Fruit fly (Drosophila melanogaster) whole organism, wandering third instar larva: ENCODE measurements around the gene Trim9.

Experiments
- CG32264 ChIP-seq: fragments of 200-800 bp; sonication (Bioruptor generic); optimal IDR thresholded peaks from 2 replicates; lab custom pipeline; 2016; ENCODE audit warnings: missing biosample characterization, missing genetic modification characterization
- CG9705 ChIP-seq: fragments of 200-800 bp; sonication (Bioruptor generic); optimal IDR thresholded peaks from 2 replicates; lab custom pipeline; 2018; ENCODE audit warnings: missing biosample characterization, mild to moderate bottlenecking, missing genetic modification characterization
- CrebA ChIP-seq: fragments of 200-800 bp; sonication (Bioruptor generic); optimal IDR thresholded peaks from 2 replicates; lab custom pipeline; 2016; ENCODE audit warnings: missing biosample characterization, mild to moderate bottlenecking, missing genetic modification characterization, borderline replicate concordance
- Dfd ChIP-seq: fragments of >200 bp; optimal IDR thresholded peaks from 2 replicates; lab custom pipeline; 2017; ENCODE audit warnings: missing biosample characterization, missing genetic modification characterization
- HLH106 ChIP-seq: fragments of 200-800 bp; optimal IDR thresholded peaks from 3 replicates; lab custom pipeline; 2019; ENCODE audit warnings: missing biosample characterization, mild to moderate bottlenecking, missing genetic modification characterization, moderate library complexity
- Hnf4 ChIP-seq: fragments of 200-800 bp; sonication (Bioruptor generic); optimal IDR thresholded peaks from 2 replicates; lab custom pipeline; 2016; ENCODE audit warnings: missing biosample characterization, mild to moderate bottlenecking, missing genetic modification characterization
- Hr78 ChIP-seq: fragments of >200 bp; optimal IDR thresholded peaks from 2 replicates; lab custom pipeline; 2017; ENCODE audit warnings: missing biosample characterization, missing genetic modification characterization
- Hr83 ChIP-seq: fragments of 200-300 bp; sonication (Bioruptor generic); optimal IDR thresholded peaks from 2 replicates; lab custom pipeline; 2016; ENCODE audit warnings: missing biosample characterization, mild to moderate bottlenecking, missing genetic modification characterization, moderate library complexity; ENCODE audit not compliant: poor library complexity, severe bottlenecking
- Jra ChIP-seq: sonication (Bioruptor generic); optimal IDR thresholded peaks from 2 replicates; lab custom pipeline; 2016; ENCODE audit warnings: missing biosample characterization, missing genetic modification characterization
- Myc ChIP-seq: fragments of >200 bp; optimal IDR thresholded peaks from 2 replicates; lab custom pipeline; 2017
- N ChIP-seq: fragments of >200 bp; optimal IDR thresholded peaks from 2 replicates; lab custom pipeline; 2018; ENCODE audit warnings: missing biosample characterization, missing external identifiers, missing genetic modification characterization
- OdsH ChIP-seq: fragments of 200-800 bp; sonication (Bioruptor generic); optimal IDR thresholded peaks from 2 replicates; lab custom pipeline; 2016; ENCODE audit warnings: missing biosample characterization, mild to moderate bottlenecking, missing genetic modification characterization
- Rel ChIP-seq, 2 experiments: fragments of 200-800 bp; sonication (Bioruptor generic) in 1 of 2; optimal IDR thresholded peaks; 2 replicates in 1 of 2; 3 replicates in 1 of 2; lab custom pipeline; 2016 to 2019; ENCODE audit warnings: mild to moderate bottlenecking in 2 of 2, missing biosample characterization in 2 of 2, missing genetic modification characterization in 2 of 2, moderate library complexity in 1 of 2
- Sp1 ChIP-seq: fragments of 200-800 bp; sonication (Bioruptor generic); optimal IDR thresholded peaks from 3 replicates; lab custom pipeline; 2019; ENCODE audit warnings: missing biosample characterization, mild to moderate bottlenecking, missing genetic modification characterization, moderate library complexity
- br ChIP-seq: fragments of 200-800 bp; sonication (Bioruptor generic); optimal IDR thresholded peaks from 2 replicates; lab custom pipeline; 2016; ENCODE audit warnings: missing biosample characterization, missing genetic modification characterization
- brk ChIP-seq: fragments of 200-800 bp; sonication (Bioruptor generic); optimal IDR thresholded peaks from 2 replicates; lab custom pipeline; 2016; ENCODE audit warnings: missing biosample characterization, mild to moderate bottlenecking, missing genetic modification characterization
- dl ChIP-seq, 2 experiments: fragments of 175-275, 200-275 bp in 1 of 2; fragments of 200-275 bp in 1 of 2; sonication (Bioruptor generic); optimal IDR thresholded peaks; lab custom pipeline; 2018; ENCODE audit warnings: mild to moderate bottlenecking in 2 of 2, missing biosample characterization in 2 of 2, missing genetic modification characterization in 2 of 2, moderate library complexity in 2 of 2; ENCODE audit not compliant: partially characterized antibody in 2 of 2, insufficient read depth in 1 of 2
- dmrt93B ChIP-seq: fragments of 200-800 bp; sonication (Bioruptor generic); optimal IDR thresholded peaks from 2 replicates; lab custom pipeline; 2018; ENCODE audit warnings: missing biosample characterization, mild to moderate bottlenecking, missing genetic modification characterization
- dsf ChIP-seq: sonication (Bioruptor generic); optimal IDR thresholded peaks from 2 replicates; lab custom pipeline; 2016; ENCODE audit warnings: missing biosample characterization, missing genetic modification characterization, borderline replicate concordance
- ey ChIP-seq: fragments of 200-800 bp; sonication (Bioruptor generic); optimal IDR thresholded peaks from 2 replicates; lab custom pipeline; 2016; ENCODE audit warnings: missing biosample characterization, missing genetic modification characterization
- foxo ChIP-seq, 2 experiments: fragments of 200-800 bp; sonication (Bioruptor generic); optimal IDR thresholded peaks; 2 replicates in 1 of 2; 3 replicates in 1 of 2; lab custom pipeline; 2016 to 2017; ENCODE audit warnings: missing biosample characterization in 2 of 2, missing genetic modification characterization in 2 of 2
- fru ChIP-seq: fragments of 200-800 bp; sonication (Bioruptor generic); optimal IDR thresholded peaks from 3 replicates; lab custom pipeline; 2016; ENCODE audit warnings: missing biosample characterization, mild to moderate bottlenecking, missing genetic modification characterization
- h ChIP-seq: fragments of 200-800 bp; sonication (Bioruptor generic); optimal IDR thresholded peaks from 3 replicates; lab custom pipeline; 2016; ENCODE audit warnings: missing biosample characterization, mild to moderate bottlenecking, missing genetic modification characterization
- lola ChIP-seq: fragments of >200 bp; optimal IDR thresholded peaks from 2 replicates; lab custom pipeline; 2017; ENCODE audit warnings: missing biosample characterization, missing genetic modification characterization
- pan ChIP-seq: fragments of >200 bp; optimal IDR thresholded peaks from 2 replicates; lab custom pipeline; 2017
- psq ChIP-seq: fragments of 200-800 bp; sonication (Bioruptor generic); optimal IDR thresholded peaks from 3 replicates; lab custom pipeline; 2017; ENCODE audit warnings: missing biosample characterization, mild to moderate bottlenecking, missing genetic modification characterization, moderate library complexity
- rgr ChIP-seq: fragments of 200-800 bp; sonication (Bioruptor generic); optimal IDR thresholded peaks from 3 replicates; lab custom pipeline; 2016; ENCODE audit warnings: missing biosample characterization, mild to moderate bottlenecking, missing genetic modification characterization
- sage ChIP-seq: fragments of 200-800 bp; sonication (Bioruptor generic); optimal IDR thresholded peaks from 2 replicates; lab custom pipeline; 2016; ENCODE audit warnings: missing biosample characterization, mild to moderate bottlenecking, missing genetic modification characterization
- sv ChIP-seq: fragments of 200-800 bp; sonication (Bioruptor generic); optimal IDR thresholded peaks from 3 replicates; lab custom pipeline; 2016; ENCODE audit warnings: missing biosample characterization, missing genetic modification characterization
- tai ChIP-seq: sonication (Bioruptor generic); optimal IDR thresholded peaks from 2 replicates; lab custom pipeline; 2016; ENCODE audit warnings: missing biosample characterization, missing genetic modification characterization
- woc ChIP-seq: sonication (Bioruptor generic); optimal IDR thresholded peaks from 2 replicates; lab custom pipeline; 2016; ENCODE audit warnings: missing biosample characterization, mild to moderate bottlenecking, missing genetic modification characterization

Trim9 gene

DNA sequence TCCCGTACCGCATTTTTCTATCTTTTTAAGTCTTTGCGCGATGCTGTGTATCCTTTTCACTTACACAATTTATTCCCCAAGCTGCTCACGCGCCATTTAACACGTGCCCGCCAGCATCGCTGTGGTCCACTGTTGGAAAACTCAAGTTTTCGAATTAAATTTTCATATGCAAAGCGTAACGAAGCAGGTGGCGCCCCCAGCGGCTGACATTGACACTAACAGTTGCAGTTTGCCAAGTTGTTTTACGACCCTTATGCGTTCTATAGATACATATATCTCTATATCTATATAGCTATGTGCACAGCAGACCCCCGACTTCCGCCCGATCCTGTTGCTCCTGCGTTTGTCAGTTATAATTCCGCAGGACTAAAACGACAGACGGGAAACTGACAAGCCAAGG, 81.3 kb downstream of the Trim9 start:
- TF ChIP-seq fru (GFP tag; lab: Kevin White, UChicago) (no peak), lola (GFP tag; lab: Kevin White, UChicago) (no peak), tai (GFP tag; lab: Kevin White, UChicago) (no peak), woc (no peak), dmrt93B (GFP tag; lab: Kevin White, UChicago) (no peak), Myc (lab: Kevin White, UChicago) (no peak), Jra (no peak), HLH106 (tag; lab: Kevin White, UChicago) (no peak), br (GFP tag; lab: Kevin White, UChicago) (no peak), Sp1 (GFP tag; lab: Kevin White, UChicago) (no peak), Hnf4 (GFP tag; lab: Kevin White, UChicago) (no peak), pan (lab: Kevin White, UChicago) (no peak), dsf (GFP tag; lab: Kevin White, UChicago) (no peak), CrebA (GFP tag; lab: Kevin White, UChicago) (no peak), sv (GFP tag; lab: Kevin White, UChicago) (no peak)
- TF ChIP-seq, all 38 proteins: peak for 0

- TF ChIP-seq br (GFP tag; lab: Kevin White, UChicago) (peak; percentile 9), foxo (GFP tag; optimal IDR thresholded peaks at IDR 0.05; lab: Kevin White, UChicago) (peak in 1 of 2 experiments; percentile 28), ey (GFP tag; lab: Kevin White, UChicago) (peak; percentile 30), dl (GFP tag; optimal IDR thresholded peaks at IDR 0.05; lab: Kevin White, UChicago; ENCODE audit: insufficient read depth in 1 of 2, partially characterized antibody in 2 of 2) (no peak), rgr (peak; percentile 22), sv (GFP tag; lab: Kevin White, UChicago) (no peak), Hr83 (no peak), sage (no peak), h (peak; percentile 42), HLH106 (tag; lab: Kevin White, UChicago) (peak; percentile 41), fru (GFP tag; lab: Kevin White, UChicago) (peak; percentile 31)
These were observed 88.0 kb downstream of the Trim9 start for dm6 chr2L:10632702-10633101.

- TF ChIP-seq ey (GFP tag; lab: Kevin White, UChicago) (no peak), br (GFP tag; lab: Kevin White, UChicago) (no peak), N (no peak), CrebA (GFP tag; lab: Kevin White, UChicago) (no peak), OdsH (GFP tag; lab: Kevin White, UChicago) (no peak), Rel (GFP tag; optimal IDR thresholded peaks at IDR 0.05; lab: Kevin White, UChicago) (no peak), Rel (tag; optimal IDR thresholded peaks at IDR 0.05; lab: Kevin White, UChicago) (no peak), h (no peak), fru (GFP tag; lab: Kevin White, UChicago) (no peak), brk (GFP tag; lab: Kevin White, UChicago) (no peak), rgr (no peak), Sp1 (GFP tag; lab: Kevin White, UChicago) (no peak)
These were observed 93.7 kb downstream of the Trim9 start, which contains the start of gene CG7329 for dm6 chr2L:10638371-10638770. TSS of gene CG7329 (minus strand) at chr2L:10638471.

DNA sequence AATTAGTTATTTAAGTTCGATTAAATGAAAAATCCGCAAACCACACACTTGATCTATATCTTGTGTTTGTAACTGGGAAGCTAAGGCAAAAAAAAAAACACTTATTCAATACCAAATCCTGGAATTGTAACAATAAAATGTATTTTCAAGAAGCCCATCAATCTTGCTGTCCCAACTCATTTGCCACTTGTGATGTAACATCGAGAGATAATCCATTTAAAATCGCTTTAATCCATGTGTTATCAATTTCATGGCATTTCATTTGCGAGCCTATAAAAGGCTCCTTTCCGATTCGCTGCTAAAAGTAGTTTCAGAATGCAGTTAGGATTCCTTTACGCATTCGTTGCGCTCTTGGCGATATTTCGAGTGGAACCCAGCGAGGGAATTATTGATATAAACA, 94.9 kb downstream of the Trim9 start, which contains the start of gene CG31872:
CG31872 (plus strand) TSS at position 301 of the 400 bp plus-strand sequence.
- TF ChIP-seq Dfd (no peak), Hnf4 (GFP tag; lab: Kevin White, UChicago) (no peak), Hr78 (GFP tag; lab: Kevin White, UChicago) (no peak), dmrt93B (GFP tag; lab: Kevin White, UChicago) (no peak), br (GFP tag; lab: Kevin White, UChicago) (no peak), CG32264 (GFP tag; lab: Kevin White, UChicago) (no peak), psq (GFP tag; lab: Kevin White, UChicago) (no peak), CG9705 (GFP tag; lab: Kevin White, UChicago) (no peak), sv (GFP tag; lab: Kevin White, UChicago) (no peak), OdsH (GFP tag; lab: Kevin White, UChicago) (no peak), CrebA (GFP tag; lab: Kevin White, UChicago) (no peak), Myc (lab: Kevin White, UChicago) (no peak), dsf (GFP tag; lab: Kevin White, UChicago) (no peak), Jra (no peak), tai (GFP tag; lab: Kevin White, UChicago) (no peak), brk (GFP tag; lab: Kevin White, UChicago) (no peak)
